Fruit fly (Drosophila melanogaster) whole organism, pupa: Measurements from ENCODE around the gene CG14507.

Experiments used
- CG10348 ChIP-seq: fragments of 200-800 bp; sonication (Bioruptor generic); IDR thresholded peaks from 2 replicates; pipeline ENCODE4 v1.3.6; 2022; ENCODE audit warnings: missing biosample characterization, missing genetic modification characterization
- CG14655 ChIP-seq: fragments of 200-800 bp; sonication (Bioruptor generic); optimal IDR thresholded peaks from 3 replicates; lab custom pipeline; 2017; ENCODE audit warnings: mild to moderate bottlenecking, missing biosample characterization, missing genetic modification reagents, missing genetic modification characterization
- CG15710 ChIP-seq: fragments of 200-800 bp; sonication (Bioruptor generic); optimal IDR thresholded peaks from 2 replicates; lab custom pipeline; 2018; ENCODE audit warnings: missing biosample characterization, mild to moderate bottlenecking, missing genetic modification characterization, moderate library complexity
- CG17806 ChIP-seq: fragments of 200-800 bp; sonication (Bioruptor generic); optimal IDR thresholded peaks from 2 replicates; lab custom pipeline; 2018; ENCODE audit warnings: missing biosample characterization, mild to moderate bottlenecking, missing genetic modification characterization, moderate library complexity
- CG8301 ChIP-seq: fragments of 200-800 bp; sonication (Bioruptor generic); optimal IDR thresholded peaks from 2 replicates; lab custom pipeline; 2018; ENCODE audit warnings: missing biosample characterization, mild to moderate bottlenecking, missing genetic modification characterization
- Pif1A ChIP-seq: fragments of 200-800 bp; sonication (Bioruptor generic); optimal IDR thresholded peaks from 3 replicates; lab custom pipeline; 2016; ENCODE audit warnings: missing biosample characterization, missing genetic modification characterization
- fd96Ca ChIP-seq: fragments of 200-800 bp; sonication (Bioruptor generic); IDR thresholded peaks from 3 replicates; pipeline ENCODE4 v1.3.6; 2022; ENCODE audit warnings: missing biosample characterization, missing genetic modification characterization

- TF ChIP-seq Pif1A (no peak), CG17806 (tag; lab: Kevin White, UChicago) (no peak), CG8301 (no peak), CG15710 (tag; lab: Kevin White, UChicago) (no peak), fd96Ca (GFP tag; lab: Robert Waterston, UW) (no peak), CG14655 (GFP tag; lab: Kevin White, UChicago) (no peak), CG10348 (GFP tag; lab: Robert Waterston, UW) (no peak)
Measured at dm6 chr3R:29244727-29245126, 17.2 kb upstream of the CG14507 start, which contains the start of gene CG31445.
